Fruit fly (Drosophila melanogaster) whole organism, embryonic: ENCODE measurements around the gene Nrd1.

Source experiments
- BEAF-32 ChIP-seq: fragments of 200-800 bp; sonication (Bioruptor generic); optimal IDR thresholded peaks from 3 replicates; lab custom pipeline; 2017; ENCODE audit warnings: missing biosample characterization, missing genetic modification characterization, mild to moderate bottlenecking, moderate library complexity, missing genetic modification reagents
- Blimp-1 ChIP-seq: fragments of 200-800 bp; sonication (Bioruptor generic); optimal IDR thresholded peaks from 3 replicates; lab custom pipeline; 2018; ENCODE audit warnings: missing biosample characterization, missing genetic modification characterization, mild to moderate bottlenecking, moderate library complexity, missing genetic modification reagents
- CG11247 ChIP-seq: fragments of 200-800 bp; sonication (Bioruptor generic); IDR thresholded peaks from 2 replicates; pipeline ENCODE4 v1.3.6; 2022; ENCODE audit warnings: missing biosample characterization, missing genetic modification characterization
- CG13424 ChIP-seq: fragments of 200-800 bp; sonication (Bioruptor generic); optimal IDR thresholded peaks from 2 replicates; lab custom pipeline; 2019; ENCODE audit warnings: missing biosample characterization, mild to moderate bottlenecking, missing genetic modification characterization, moderate library complexity
- CG15479 ChIP-seq: fragments of 200-800 bp; sonication (Bioruptor generic); optimal IDR thresholded peaks from 3 replicates; lab custom pipeline; 2019; ENCODE audit warnings: missing biosample characterization, mild to moderate bottlenecking, missing genetic modification characterization, moderate library complexity
- CG16815 ChIP-seq: fragments of 200-800 bp; sonication (Bioruptor generic); optimal IDR thresholded peaks from 3 replicates; lab custom pipeline; 2017; ENCODE audit warnings: missing biosample characterization, mild to moderate bottlenecking, missing genetic modification characterization
- CG17359 ChIP-seq: fragments of 200-800 bp; sonication (Bioruptor generic); optimal IDR thresholded peaks from 3 replicates; lab custom pipeline; 2018; ENCODE audit warnings: missing biosample characterization, mild to moderate bottlenecking, missing genetic modification characterization, moderate library complexity
- CG18011 ChIP-seq: fragments of 200-800 bp; sonication (Bioruptor generic); optimal IDR thresholded peaks from 2 replicates; lab custom pipeline; 2017; ENCODE audit warnings: missing biosample characterization, missing genetic modification characterization, mild to moderate bottlenecking, moderate library complexity, missing genotype
- CG2120 ChIP-seq: fragments of 200-800 bp; sonication (Bioruptor generic); optimal IDR thresholded peaks from 3 replicates; lab custom pipeline; 2016; ENCODE audit warnings: missing biosample characterization, missing genetic modification characterization
- CG2875 ChIP-seq: fragments of 200-800 bp; sonication (Bioruptor generic); optimal IDR thresholded peaks from 2 replicates; lab custom pipeline; 2017; ENCODE audit warnings: missing biosample characterization, mild to moderate bottlenecking, missing genetic modification characterization, missing genetic modification reagents
- CG34224 ChIP-seq: fragments of 200-800 bp; sonication (Bioruptor generic); IDR thresholded peaks from 3 replicates; pipeline ENCODE4 v1.3.6; 2022; ENCODE audit warnings: missing biosample characterization, missing genetic modification characterization; ENCODE audit not compliant: partially characterized antibody
- CG34422 ChIP-seq: fragments of 200-800 bp; sonication (Bioruptor generic); IDR thresholded peaks from 3 replicates; pipeline ENCODE4 v1.3.6; 2022; ENCODE audit warnings: missing biosample characterization, missing genetic modification characterization
- CG3838 ChIP-seq: fragments of 200-800 bp; sonication (Bioruptor generic); optimal IDR thresholded peaks from 3 replicates; lab custom pipeline; 2016; ENCODE audit warnings: missing biosample characterization, missing genetic modification characterization
- CG6254 ChIP-seq: fragments of 200-800 bp; sonication (Bioruptor generic); optimal IDR thresholded peaks from 3 replicates; lab custom pipeline; 2017; ENCODE audit warnings: mild to moderate bottlenecking, missing biosample characterization, missing genetic modification reagents, missing genetic modification characterization
- CG8281 ChIP-seq: fragments of 200-800 bp; sonication (Bioruptor generic); optimal IDR thresholded peaks from 2 replicates; lab custom pipeline; 2018; ENCODE audit warnings: missing biosample characterization, mild to moderate bottlenecking, missing genetic modification characterization, moderate library complexity
- CG8388 ChIP-seq: fragments of 200-800 bp; sonication (Bioruptor generic); optimal IDR thresholded peaks from 2 replicates; lab custom pipeline; 2019; ENCODE audit warnings: missing biosample characterization, mild to moderate bottlenecking, missing genetic modification characterization, moderate library complexity
- CG9609 ChIP-seq: fragments of 200-800 bp; sonication (Bioruptor generic); optimal IDR thresholded peaks from 3 replicates; lab custom pipeline; 2016; ENCODE audit warnings: missing biosample characterization, missing genetic modification characterization
- D ChIP-seq, 2 experiments: fragments of 200-800 bp in 1 of 2; fragments of >200 bp in 1 of 2; sonication (Bioruptor generic) in 1 of 2; optimal IDR thresholded peaks; 2 replicates in 1 of 2; 3 replicates in 1 of 2; lab custom pipeline; 2017; ENCODE audit warnings: mild to moderate bottlenecking in 1 of 2, missing biosample characterization in 1 of 2, missing genetic modification characterization in 1 of 2, missing genetic modification reagents in 1 of 2
- D19B ChIP-seq: fragments of 200-800 bp; sonication (Bioruptor generic); optimal IDR thresholded peaks from 2 replicates; lab custom pipeline; 2017; ENCODE audit warnings: missing biosample characterization, mild to moderate bottlenecking, missing genetic modification characterization
- Drgx ChIP-seq: fragments of 200-800 bp; sonication (Bioruptor generic); IDR thresholded peaks from 2 replicates; pipeline ENCODE4 v1.3.6; 2022; ENCODE audit warnings: missing biosample characterization, missing genetic modification characterization
- E2f1 ChIP-seq: fragments of 200-800 bp; sonication (Bioruptor generic); IDR thresholded peaks from 2 replicates; pipeline ENCODE4 v1.3.6; 2022; ENCODE audit warnings: missing biosample characterization, missing genetic modification characterization
- E2f2 ChIP-seq: fragments of 200-800 bp; sonication (Bioruptor generic); IDR thresholded peaks from 2 replicates; pipeline ENCODE4 v1.3.6; 2022; ENCODE audit warnings: missing biosample characterization, missing genetic modification characterization
- Gsc ChIP-seq: fragments of 200-800 bp; sonication (Bioruptor generic); IDR thresholded peaks from 2 replicates; pipeline ENCODE4 v1.3.6; 2022; ENCODE audit warnings: missing biosample characterization, missing genetic modification characterization
- Gug ChIP-seq: fragments of 200-800 bp; sonication (Bioruptor generic); IDR thresholded peaks from 4 replicates; pipeline ENCODE4 v1.3.6; 2022; ENCODE audit warnings: missing biosample characterization, missing genetic modification characterization
- HHEX ChIP-seq: fragments of 200-800 bp; sonication (Bioruptor generic); optimal IDR thresholded peaks from 3 replicates; lab custom pipeline; 2017; ENCODE audit warnings: missing biosample characterization, mild to moderate bottlenecking, missing genetic modification characterization, missing genetic modification reagents
- HLH3B ChIP-seq: fragments of 200-800 bp; sonication (Bioruptor generic); IDR thresholded peaks from 2 replicates; pipeline ENCODE4 v1.3.6; 2022; ENCODE audit warnings: missing biosample characterization, missing genetic modification characterization
- Hey ChIP-seq: fragments of 200-800 bp; sonication (Bioruptor generic); optimal IDR thresholded peaks from 3 replicates; lab custom pipeline; 2018; ENCODE audit warnings: missing biosample characterization, mild to moderate bottlenecking, missing genetic modification characterization
- Hmx ChIP-seq: fragments of 200-800 bp; sonication (Bioruptor generic); optimal IDR thresholded peaks from 2 replicates; lab custom pipeline; 2016; ENCODE audit warnings: missing biosample characterization, missing genetic modification characterization
- Kr ChIP-seq: fragments of 200-800 bp; sonication (Bioruptor generic); optimal IDR thresholded peaks from 2 replicates; lab custom pipeline; 2017; ENCODE audit warnings: missing biosample characterization, mild to moderate bottlenecking, missing genetic modification characterization
- Med ChIP-seq: fragments of 200-800 bp; sonication (Bioruptor generic); peaks from one replicate; lab custom pipeline; 2016; ENCODE audit warnings: missing biosample characterization, missing genetic modification characterization, mild to moderate bottlenecking, inconsistent platforms, moderate library complexity
- Oaz ChIP-seq: fragments of 200-800 bp; sonication (Bioruptor generic); IDR thresholded peaks from 2 replicates; pipeline ENCODE4 v1.3.6; 2022; ENCODE audit warnings: missing biosample characterization, missing genetic modification characterization
- Ptx1 ChIP-seq: fragments of 200-800 bp; sonication (Bioruptor generic); IDR thresholded peaks from 2 replicates; pipeline ENCODE4 v1.3.6; 2022; ENCODE audit warnings: missing biosample characterization, missing genetic modification characterization
- Sin3A ChIP-seq: fragments of >200 bp; optimal IDR thresholded peaks from 2 replicates; lab custom pipeline; 2018
- Sry-β ChIP-seq: fragments of 200-800 bp; sonication (Bioruptor generic); optimal IDR thresholded peaks from 2 replicates; lab custom pipeline; 2018; ENCODE audit warnings: missing biosample characterization, mild to moderate bottlenecking, missing genetic modification characterization, moderate library complexity
- Sry-δ ChIP-seq: fragments of 200-800 bp; sonication (Bioruptor generic); optimal IDR thresholded peaks from 2 replicates; lab custom pipeline; 2016; ENCODE audit warnings: missing biosample characterization, missing genetic modification characterization
- Tbp ChIP-seq: fragments of >200 bp; optimal IDR thresholded peaks from 2 replicates; lab custom pipeline; 2018; ENCODE audit warnings: missing biosample characterization, missing genetic modification characterization
- ara ChIP-seq: fragments of 200-800 bp; sonication (Bioruptor generic); IDR thresholded peaks from 2 replicates; pipeline ENCODE4 v1.3.6; 2022; ENCODE audit warnings: missing biosample characterization, missing genetic modification characterization
- cg ChIP-seq: fragments of 200-800 bp; sonication (Bioruptor generic); optimal IDR thresholded peaks from 3 replicates; lab custom pipeline; 2019; ENCODE audit warnings: missing biosample characterization, mild to moderate bottlenecking, missing genetic modification characterization, moderate library complexity
- chinmo ChIP-seq: fragments of 200-800 bp; sonication (Bioruptor generic); IDR thresholded peaks from 4 replicates; pipeline ENCODE4 v1.3.6; 2022; ENCODE audit warnings: missing biosample characterization, missing genetic modification characterization; ENCODE audit not compliant: partially characterized antibody
- crp ChIP-seq, 2 experiments: fragments of 200-800 bp; sonication (Bioruptor generic); optimal IDR thresholded peaks; 2 replicates in 1 of 2; 3 replicates in 1 of 2; lab custom pipeline; 2017; ENCODE audit warnings: missing biosample characterization in 2 of 2, missing genetic modification characterization in 2 of 2, mild to moderate bottlenecking in 1 of 2, moderate library complexity in 1 of 2
- gro ChIP-seq: fragments of 200-800 bp; sonication (Bioruptor generic); optimal IDR thresholded peaks from 2 replicates; lab custom pipeline; 2016; ENCODE audit warnings: missing biosample characterization, missing genetic modification characterization
- mam ChIP-seq: fragments of 200-800 bp; sonication (Bioruptor generic); optimal IDR thresholded peaks from 3 replicates; lab custom pipeline; 2016; ENCODE audit warnings: missing biosample characterization, missing genetic modification characterization
- nerfin-2 ChIP-seq: fragments of 200-800 bp; sonication (Bioruptor generic); IDR thresholded peaks from 2 replicates; pipeline ENCODE4 v1.3.6; 2022; ENCODE audit warnings: missing biosample characterization, missing genetic modification characterization; ENCODE audit not compliant: partially characterized antibody
- pzg ChIP-seq: fragments of 200-800 bp; sonication (Bioruptor generic); optimal IDR thresholded peaks from 3 replicates; lab custom pipeline; 2018; ENCODE audit warnings: missing biosample characterization, mild to moderate bottlenecking, missing genetic modification characterization, moderate library complexity
- sima ChIP-seq: fragments of 200-800 bp; sonication (Bioruptor generic); optimal IDR thresholded peaks from 2 replicates; lab custom pipeline; 2016; ENCODE audit warnings: missing biosample characterization, missing genetic modification characterization
- slp2 ChIP-seq: fragments of 200-800 bp; sonication (Bioruptor generic); optimal IDR thresholded peaks from 2 replicates; lab custom pipeline; 2016; ENCODE audit warnings: missing biosample characterization, missing genetic modification characterization
- tap ChIP-seq: fragments of 200-800 bp; optimal IDR thresholded peaks from 3 replicates; lab custom pipeline; 2019; ENCODE audit warnings: missing biosample characterization, mild to moderate bottlenecking, missing genetic modification characterization, moderate library complexity
- tgo ChIP-seq: fragments of 200-800 bp; sonication (Bioruptor generic); IDR thresholded peaks from 3 replicates; pipeline ENCODE4 v1.3.6; 2022; ENCODE audit warnings: missing biosample characterization, missing genetic modification characterization
- usp ChIP-seq: fragments of >200 bp; optimal IDR thresholded peaks from 2 replicates; lab custom pipeline; 2017; ENCODE audit warnings: missing biosample characterization, missing genetic modification characterization
- wek ChIP-seq: fragments of 200-800 bp; sonication (Bioruptor generic); optimal IDR thresholded peaks from 3 replicates; lab custom pipeline; 2018; ENCODE audit warnings: missing biosample characterization, mild to moderate bottlenecking, missing genetic modification characterization, moderate library complexity

Gene Nrd1

DNA sequence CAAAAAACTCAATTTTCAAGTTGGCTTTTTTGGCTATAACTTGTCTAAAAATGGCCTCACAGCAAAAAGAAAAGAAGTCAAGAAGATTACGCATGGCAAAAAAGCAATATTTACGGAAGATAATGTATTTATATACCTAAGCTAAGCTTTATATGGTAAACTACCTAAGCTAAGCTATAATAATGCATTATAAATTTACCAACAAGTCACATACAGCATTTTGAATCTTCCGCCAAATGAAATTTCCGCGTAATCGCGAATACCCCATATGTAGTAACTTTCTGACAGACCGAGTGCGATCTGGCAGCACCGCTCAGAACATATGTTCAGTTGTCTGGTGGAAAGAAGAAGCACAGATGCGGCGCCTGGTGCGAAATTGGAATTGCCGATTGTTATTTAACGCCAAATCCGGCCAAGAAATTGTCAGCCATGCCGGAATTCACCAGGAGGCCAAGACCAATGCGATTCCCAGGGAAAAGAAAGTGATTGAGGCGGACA is 23.0 kb upstream of the Nrd1 start, which contains the start of gene sicily (continued):
- TF ChIP-seq Drgx (GFP tag; lab: Robert Waterston, UW), result no peak
- 0 out of 4 replicates have a peak, but pooled peaks have one; percentile 7 for TF ChIP-seq chinmo (GFP tag; lab: Robert Waterston, UW)
- no peak for TF ChIP-seq ara (GFP tag; lab: Robert Waterston, UW)
- no peak for TF ChIP-seq CG9609 (GFP tag; lab: Kevin White, UChicago)
- no peak for TF ChIP-seq mam (GFP tag; lab: Kevin White, UChicago)
- no peak for TF ChIP-seq gro
- peak; percentile 29 for TF ChIP-seq Sry-β (GFP tag; lab: Kevin White, UChicago)
- TF ChIP-seq Sry-δ, result peak; percentile 42
- no peak for TF ChIP-seq CG2120 (GFP tag; lab: Kevin White, UChicago)
- TF ChIP-seq CG34422 (GFP tag; lab: Robert Waterston, UW), result peak; percentile 26; the same call in 1 of the 3 replicates
- no peak for TF ChIP-seq slp2 (GFP tag; lab: Kevin White, UChicago)
- TF ChIP-seq Ptx1 (GFP tag; lab: Robert Waterston, UW), result no peak
- TF ChIP-seq Tbp (GFP tag; lab: Kevin White, UChicago), result no peak
- no peak for TF ChIP-seq CG18011 (GFP tag; lab: Kevin White, UChicago)
- TF ChIP-seq CG17359 (tag; lab: Kevin White, UChicago), result no peak
- no peak for TF ChIP-seq CG2875 (GFP tag; lab: Kevin White, UChicago)
- TF ChIP-seq BEAF-32 (GFP tag; lab: Kevin White, UChicago), result peak; percentile 41
- TF ChIP-seq Hey (tag; lab: Kevin White, UChicago), result no peak
- TF ChIP-seq usp, result no peak
- no peak for TF ChIP-seq D19B (GFP tag; lab: Kevin White, UChicago)
- TF ChIP-seq nerfin-2 (GFP tag; lab: Robert Waterston, UW), result no peak
- TF ChIP-seq CG11247 (GFP tag; lab: Robert Waterston, UW), result no peak
- TF ChIP-seq CG34224 (GFP tag; lab: Robert Waterston, UW), result peak; percentile 54; the same call in 1 of the 3 replicates
- no peak for TF ChIP-seq sima
- TF ChIP-seq wek, result peak; percentile 100
- TF ChIP-seq HHEX (GFP tag; lab: Kevin White, UChicago), result no peak
- TF ChIP-seq tgo (GFP tag; lab: Robert Waterston, UW), result no peak
- TF ChIP-seq E2f1 (GFP tag; lab: Robert Waterston, UW), result no peak
- peak; percentile 5 for TF ChIP-seq Sin3A (lab: Kevin White, UChicago)
- TF ChIP-seq HLH3B (GFP tag; lab: Robert Waterston, UW), result no peak
- no peak for TF ChIP-seq tap (tag; lab: Kevin White, UChicago)
- no peak for TF ChIP-seq Gug (GFP tag; lab: Robert Waterston, UW)
- TF ChIP-seq Med (GFP tag; lab: Kevin White, UChicago), result peak; percentile 80
- TF ChIP-seq Gsc, result no peak
- TF ChIP-seq CG8388 (GFP tag; lab: Kevin White, UChicago), result no peak
- TF ChIP-seq CG13424, result no peak
- peak; percentile 84 for TF ChIP-seq pzg
- no peak for TF ChIP-seq CG6254 (GFP tag; lab: Kevin White, UChicago)
- no peak for TF ChIP-seq CG8281 (tag; lab: Kevin White, UChicago)
- no peak for TF ChIP-seq Oaz (GFP tag; lab: Robert Waterston, UW)
- no peak for TF ChIP-seq Blimp-1
- no peak for TF ChIP-seq CG16815 (GFP tag; lab: Kevin White, UChicago)
- TF ChIP-seq E2f2 (GFP tag; lab: Robert Waterston, UW), result peak; percentile 92
- TF ChIP-seq CG15479 (GFP tag; lab: Kevin White, UChicago), result no peak
- no peak for TF ChIP-seq Hmx (GFP tag; lab: Kevin White, UChicago)
- no peak for TF ChIP-seq cg (GFP tag; lab: Kevin White, UChicago)
- TF ChIP-seq Kr (GFP tag; lab: Kevin White, UChicago), result no peak
- no peak for TF ChIP-seq CG3838 (GFP tag; lab: Kevin White, UChicago)
- peak; percentile 69 to 95 for TF ChIP-seq crp (GFP tag; optimal IDR thresholded peaks at IDR 0.05; lab: Kevin White, UChicago)
- no peak for TF ChIP-seq D (optimal IDR thresholded peaks at IDR 0.05; lab: Kevin White, UChicago)
- no peak for TF ChIP-seq D (GFP tag; optimal IDR thresholded peaks at IDR 0.05; lab: Kevin White, UChicago)
